Fruit fly (Drosophila melanogaster): ENCODE results near the gene Cyp28c1.

- TF ChIP-seq psq (optimal IDR thresholded peaks at IDR 0.05) (no peak), insv (optimal IDR thresholded peaks at IDR 0.05) (no peak)
These were observed 33.7 kb downstream of the Cyp28c1 start, which contains the start of gene CG15739 for dm6 chrX:11873116-11873515.

Data from Kc167 (cell line).